Fruit fly (Drosophila melanogaster): ENCODE data around the gene Pkc98E.
A peak's percentile ranks its signal among the peaks of the same experiment; 100 is the strongest.

Pkc98E gene

DNA sequence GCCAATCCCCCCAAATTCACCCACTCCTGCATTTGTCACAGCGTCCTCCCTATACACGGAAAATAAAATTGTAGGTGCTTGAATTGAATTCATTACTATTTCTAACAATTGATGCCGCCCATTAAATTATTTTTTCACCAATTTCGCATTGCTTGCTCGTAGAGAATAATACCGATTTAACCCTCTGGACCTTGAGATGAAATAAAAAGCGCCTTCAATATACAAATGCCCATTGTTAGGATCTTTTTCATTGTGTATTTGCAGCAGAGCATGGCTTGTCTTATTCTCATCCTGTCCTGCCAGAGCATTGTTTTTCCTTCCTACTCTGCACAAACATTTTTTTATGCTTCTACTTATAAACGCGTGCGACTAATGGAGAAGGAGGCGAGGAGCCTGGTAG, 52.7 kb downstream of the Pkc98E start (continued):
- TF ChIP-seq dsx (GFP tag; optimal IDR thresholded peaks at IDR 0.05; ENCODE audit: poor library complexity, severe bottlenecking), result peak; percentile 49
- peak; percentile 45 for TF ChIP-seq Met (GFP tag; optimal IDR thresholded peaks at IDR 0.05)
- TF ChIP-seq net (GFP tag; optimal IDR thresholded peaks at IDR 0.05), result peak; percentile 4
- TF ChIP-seq dac (GFP tag; optimal IDR thresholded peaks at IDR 0.05), result no peak
- TF ChIP-seq Eip75B (GFP tag; optimal IDR thresholded peaks at IDR 0.05), result peak; percentile 44
- TF ChIP-seq CG8319 (GFP tag; optimal IDR thresholded peaks at IDR 0.05), result peak; percentile 17
- no peak for TF ChIP-seq fkh (GFP tag; optimal IDR thresholded peaks at IDR 0.05)
- TF ChIP-seq Ets21C (GFP tag; optimal IDR thresholded peaks at IDR 0.05), result peak; percentile 5
- no peak for TF ChIP-seq CG11294 (GFP tag; IDR thresholded peaks at IDR 0.05)
- TF ChIP-seq CG1621 (tag; optimal IDR thresholded peaks at IDR 0.05), result peak; percentile 31
- TF ChIP-seq CG4318 (GFP tag; optimal IDR thresholded peaks at IDR 0.05), result peak; percentile 3
- TF ChIP-seq CG3919 (GFP tag; optimal IDR thresholded peaks at IDR 0.05), result peak; percentile 54
- TF ChIP-seq pdm3 (GFP tag; optimal IDR thresholded peaks at IDR 0.05), result peak; percentile 52
- TF ChIP-seq OdsH (GFP tag; optimal IDR thresholded peaks at IDR 0.05), result peak; percentile 38
- peak; percentile 33 for TF ChIP-seq topi (GFP tag; optimal IDR thresholded peaks at IDR 0.05)
- peak; percentile 60 for TF ChIP-seq fd59A (GFP tag; optimal IDR thresholded peaks at IDR 0.05)
- peak; percentile 27 for TF ChIP-seq CG31627 (GFP tag; optimal IDR thresholded peaks at IDR 0.05)
- TF ChIP-seq Hr38 (GFP tag; optimal IDR thresholded peaks at IDR 0.05), result no peak

DNA sequence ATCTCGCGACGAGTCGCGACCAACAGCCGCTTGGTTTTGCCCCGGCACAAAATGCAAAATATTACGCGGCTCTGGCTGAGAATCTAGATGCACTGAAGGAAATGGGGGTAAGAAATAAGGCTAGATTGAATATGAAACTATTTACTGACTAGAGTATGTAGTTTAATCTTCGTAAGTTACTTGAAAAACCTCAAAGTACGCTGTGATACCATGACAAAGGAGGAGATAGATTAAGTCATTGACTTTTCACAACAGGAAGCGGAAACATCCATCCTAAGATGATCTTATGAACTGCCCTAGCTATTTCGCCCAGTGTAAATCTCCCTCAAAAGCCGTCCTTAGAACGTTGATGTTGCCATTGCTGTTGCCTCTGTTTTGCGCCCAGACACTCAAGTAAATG, 55.2 kb downstream of the Pkc98E start:
- TF ChIP-seq eg (GFP tag; IDR thresholded peaks at IDR 0.05) (0 out of 3 replicates have a peak, but pooled peaks have one; percentile 46), CG32006 (GFP tag; optimal IDR thresholded peaks at IDR 0.05) (peak; percentile 61), CG15336 (GFP tag; IDR thresholded peaks at IDR 0.05) (peak; percentile 59; the same call in 1 of the 2 replicates), CG11902 (GFP tag; optimal IDR thresholded peaks at IDR 0.05) (no peak), CG10669 (GFP tag; optimal IDR thresholded peaks at IDR 0.05) (peak; percentile 71), CG4318 (GFP tag; optimal IDR thresholded peaks at IDR 0.05) (no peak), Smox (GFP tag; optimal IDR thresholded peaks at IDR 0.05) (no peak), svp (GFP tag) (no peak), Sox102F (GFP tag; optimal IDR thresholded peaks at IDR 0.05) (no peak), Hr39 (GFP tag; optimal IDR thresholded peaks at IDR 0.05) (peak; percentile 9), CG8319 (GFP tag; optimal IDR thresholded peaks at IDR 0.05) (peak; percentile 22), Eip93F (GFP tag; optimal IDR thresholded peaks at IDR 0.05) (no peak), CG3032 (tag; optimal IDR thresholded peaks at IDR 0.05) (peak; percentile 72), CG3919 (GFP tag; optimal IDR thresholded peaks at IDR 0.05) (peak; percentile 78), Eip75B (GFP tag; optimal IDR thresholded peaks at IDR 0.05) (peak; percentile 61), net (GFP tag; optimal IDR thresholded peaks at IDR 0.05) (peak; percentile 44), fd85E (GFP tag; optimal IDR thresholded peaks at IDR 0.05) (no peak), pdm3 (GFP tag; optimal IDR thresholded peaks at IDR 0.05) (peak; percentile 47), CG7368 (GFP tag; optimal IDR thresholded peaks at IDR 0.05) (peak; percentile 35), topi (GFP tag; optimal IDR thresholded peaks at IDR 0.05) (peak; percentile 8), Lpt (GFP tag; optimal IDR thresholded peaks at IDR 0.05) (peak; percentile 51), CG8632 (GFP tag; optimal IDR thresholded peaks at IDR 0.05) (no peak), Sox14 (GFP tag; optimal IDR thresholded peaks at IDR 0.05) (peak; percentile 71), achi (GFP tag; optimal IDR thresholded peaks at IDR 0.05) (peak; percentile 68), CG34406 (GFP tag; optimal IDR thresholded peaks at IDR 0.05) (peak; percentile 31), salr (GFP tag; optimal IDR thresholded peaks at IDR 0.05) (peak in 1 of 2 experiments; percentile 58), esn (GFP tag; optimal IDR thresholded peaks at IDR 0.05) (peak; percentile 33), OdsH (GFP tag; optimal IDR thresholded peaks at IDR 0.05) (peak; percentile 54), Ets96B (tag; optimal IDR thresholded peaks at IDR 0.05) (peak; percentile 77), cyc (GFP tag; optimal IDR thresholded peaks at IDR 0.05) (no peak), Eip78C (GFP tag) (peak; percentile 88), CG9139 (GFP tag; optimal IDR thresholded peaks at IDR 0.05) (peak; percentile 52), fd59A (GFP tag; optimal IDR thresholded peaks at IDR 0.05) (peak; percentile 64), CG10631 (GFP tag; optimal IDR thresholded peaks at IDR 0.05) (peak; percentile 69), CG6808 (GFP tag; optimal IDR thresholded peaks at IDR 0.05) (peak; percentile 72), CG6792 (GFP tag; optimal IDR thresholded peaks at IDR 0.05) (peak; percentile 37), CG11762 (GFP tag; optimal IDR thresholded peaks at IDR 0.05; ENCODE audit: insufficient read depth) (peak; percentile 40), dac (GFP tag; optimal IDR thresholded peaks at IDR 0.05) (no peak), lz (GFP tag; optimal IDR thresholded peaks at IDR 0.05) (peak; percentile 18), Gug (GFP tag; IDR thresholded peaks at IDR 0.05) (0 out of 2 replicates have a peak, but pooled peaks have one; percentile 37), Sox15 (GFP tag; optimal IDR thresholded peaks at IDR 0.05) (no peak)
